Worm (Caenorhabditis elegans) whole organism, L1 larva: ENCODE results near the gene ins-20.

Experiments
- C04F5.9 ChIP-seq: sonication (generic microtip); optimal IDR thresholded peaks from 2 replicates; lab custom pipeline; 2016; ENCODE audit warnings: missing genetic modification characterization, missing compliant biosample characterization
- C16A3.4 ChIP-seq: fragments of 150-350 bp; optimal IDR thresholded peaks from 2 replicates; lab custom pipeline; 2014; ENCODE audit warnings: missing biosample characterization, missing genetic modification characterization
- C34B4.2 ChIP-seq: sonication (generic microtip); optimal IDR thresholded peaks from 2 replicates; lab custom pipeline; 2017; ENCODE audit warnings: mild to moderate bottlenecking, missing genetic modification characterization, missing compliant biosample characterization
- F16B12.6 ChIP-seq: fragments of 150-350 bp; optimal IDR thresholded peaks from 2 replicates; lab custom pipeline; 2014; ENCODE audit warnings: missing biosample characterization, missing genetic modification characterization
- alr-1 ChIP-seq: fragments of 200-800 bp; sonication (Bioruptor generic); optimal IDR thresholded peaks from 2 replicates; lab custom pipeline; 2018; ENCODE audit warnings: borderline replicate concordance, mild to moderate bottlenecking, missing genetic modification characterization, missing compliant biosample characterization
- aly-2 ChIP-seq: fragments of 150-350 bp; optimal IDR thresholded peaks from 2 replicates; lab custom pipeline; 2014; ENCODE audit warnings: missing biosample characterization, missing genetic modification characterization
- blmp-1 ChIP-seq: fragments of 150-350 bp; optimal IDR thresholded peaks from 2 replicates; lab custom pipeline; 2014; ENCODE audit warnings: missing biosample characterization, missing genetic modification characterization
- ceh-8 ChIP-seq: fragments of 200-800 bp; sonication (Bioruptor generic); optimal IDR thresholded peaks from 2 replicates; lab custom pipeline; 2018; ENCODE audit warnings: mild to moderate bottlenecking, missing genetic modification characterization, moderate library complexity, missing compliant biosample characterization
- ces-1 ChIP-seq: fragments of 150-350 bp; optimal IDR thresholded peaks from 2 replicates; lab custom pipeline; 2014; ENCODE audit warnings: missing biosample characterization, missing genetic modification reagents, missing genetic modification characterization
- efl-1 ChIP-seq, 4 experiments: fragments of 150-350 bp; optimal IDR thresholded peaks in 3 of 4; peaks in 1 of 4; 1 replicate in 1 of 4; 2 replicates in 3 of 4; lab custom pipeline; 2014; ENCODE audit warnings: missing biosample characterization in 2 of 4, missing genetic modification characterization in 2 of 4, missing genetic modification reagents in 2 of 4
- efl-3 ChIP-seq: fragments of 200-800 bp; sonication (Bioruptor generic); optimal IDR thresholded peaks from 2 replicates; lab custom pipeline; 2018; ENCODE audit warnings: mild to moderate bottlenecking, missing genetic modification characterization, missing compliant biosample characterization
- elt-2 ChIP-seq: sonication (generic microtip); optimal IDR thresholded peaks from 2 replicates; lab custom pipeline; 2016; ENCODE audit warnings: missing genetic modification characterization, mild to moderate bottlenecking, inconsistent platforms, missing compliant biosample characterization, missing genetic modification reagents
- elt-3 ChIP-seq, 6 experiments: fragments of 150-350 bp in 1 of 6; sonication (generic microtip); optimal IDR thresholded peaks; 2 replicates each; lab custom pipeline; 2017 to 2018; ENCODE audit warnings: missing biosample characterization in 6 of 6, missing genetic modification characterization in 6 of 6, inconsistent platforms in 1 of 6
- ets-5 ChIP-seq: fragments of 200-800 bp; sonication (Bioruptor generic); IDR thresholded peaks from 2 replicates; pipeline ENCODE4 v1.3.6; 2022; ENCODE audit warnings: missing genetic modification characterization, missing compliant biosample characterization
- fkh-10 ChIP-seq: sonication (generic microtip); optimal IDR thresholded peaks from 2 replicates; lab custom pipeline; 2017; ENCODE audit warnings: missing biosample characterization, missing genetic modification reagents, missing genetic modification characterization
- hlh-17 ChIP-seq: fragments of 200-800 bp; sonication (Bioruptor generic); optimal IDR thresholded peaks from 2 replicates; lab custom pipeline; 2018; ENCODE audit warnings: missing genetic modification characterization, mild to moderate bottlenecking, missing compliant biosample characterization, moderate library complexity, borderline replicate concordance
- hlh-4 ChIP-seq: sonication (generic microtip); optimal IDR thresholded peaks from 2 replicates; lab custom pipeline; 2016; ENCODE audit warnings: mild to moderate bottlenecking, missing genetic modification characterization, missing compliant biosample characterization
- hpl-2 ChIP-seq: fragments of 150-350 bp; optimal IDR thresholded peaks from 2 replicates; lab custom pipeline; 2014; ENCODE audit warnings: missing biosample characterization, missing genetic modification reagents, missing genetic modification characterization
- isw-1 ChIP-seq: fragments of 200-800 bp; sonication (Bioruptor generic); IDR thresholded peaks from 2 replicates; pipeline ENCODE4 v1.3.6; 2022; ENCODE audit warnings: missing genetic modification characterization, missing compliant biosample characterization
- lin-14 ChIP-seq: fragments of 200-800 bp; sonication (Bioruptor generic); optimal IDR thresholded peaks from 2 replicates; lab custom pipeline; 2018; ENCODE audit warnings: mild to moderate bottlenecking, missing genetic modification characterization, moderate library complexity, missing compliant biosample characterization
- lin-15B ChIP-seq: fragments of 150-350 bp; sonication (generic microtip); optimal IDR thresholded peaks from 3 replicates; lab custom pipeline; 2014; ENCODE audit warnings: missing biosample characterization, missing genetic modification characterization
- lin-35 ChIP-seq, 2 experiments: fragments of 150-350 bp; optimal IDR thresholded peaks; 2 replicates each; lab custom pipeline; 2014; ENCODE audit warnings: missing biosample characterization in 2 of 2, missing genetic modification characterization in 2 of 2, missing genetic modification reagents in 2 of 2
- lin-39 ChIP-seq: fragments of 150-350 bp; optimal IDR thresholded peaks from 2 replicates; lab custom pipeline; 2014; ENCODE audit warnings: missing biosample characterization, missing genetic modification reagents, missing genetic modification characterization
- lsy-2 ChIP-seq, 2 experiments: fragments of 150-350 bp; optimal IDR thresholded peaks; 2 replicates each; lab custom pipeline; 2014; ENCODE audit warnings: missing biosample characterization in 2 of 2, missing genetic modification characterization in 2 of 2
- mef-2 ChIP-seq: fragments of 150-350 bp; optimal IDR thresholded peaks from 2 replicates; lab custom pipeline; 2014; ENCODE audit warnings: missing biosample characterization, missing genetic modification characterization
- mep-1 ChIP-seq: fragments of 150-350 bp; optimal IDR thresholded peaks from 2 replicates; lab custom pipeline; 2014; ENCODE audit warnings: missing biosample characterization, missing genetic modification characterization
- nhr-19 ChIP-seq: fragments of 200-800 bp; sonication (Bioruptor generic); conservative IDR thresholded peaks from 2 replicates; pipeline ENCODE4 v1.3.6; 2022; ENCODE audit warnings: missing genetic modification characterization, missing compliant biosample characterization
- nhr-20 ChIP-seq: sonication (generic microtip); optimal IDR thresholded peaks from 2 replicates; lab custom pipeline; 2016; ENCODE audit warnings: mild to moderate bottlenecking, missing genetic modification characterization, missing compliant biosample characterization
- nhr-237 ChIP-seq: fragments of 150-350 bp; optimal IDR thresholded peaks from 2 replicates; lab custom pipeline; 2014; ENCODE audit warnings: missing biosample characterization, missing genetic modification characterization
- nhr-28 ChIP-seq: fragments of 150-350 bp; optimal IDR thresholded peaks from 2 replicates; lab custom pipeline; 2014; ENCODE audit warnings: missing biosample characterization, missing genetic modification characterization
- nhr-47 ChIP-seq: sonication (generic microtip); optimal IDR thresholded peaks from 2 replicates; lab custom pipeline; 2016; ENCODE audit warnings: mild to moderate bottlenecking, missing genetic modification characterization, moderate library complexity, missing compliant biosample characterization
- nhr-71 ChIP-seq: sonication (generic microtip); optimal IDR thresholded peaks from 2 replicates; lab custom pipeline; 2016; ENCODE audit warnings: mild to moderate bottlenecking, missing genetic modification characterization, moderate library complexity, missing compliant biosample characterization
- nhr-76 ChIP-seq: sonication (generic microtip); optimal IDR thresholded peaks from 2 replicates; lab custom pipeline; 2017; ENCODE audit warnings: missing biosample characterization, missing genetic modification characterization
- nhr-84 ChIP-seq: sonication (generic microtip); optimal IDR thresholded peaks from 2 replicates; lab custom pipeline; 2017; ENCODE audit warnings: missing biosample characterization, missing genetic modification characterization
- nhr-90 ChIP-seq: sonication (generic microtip); optimal IDR thresholded peaks from 2 replicates; lab custom pipeline; 2016; ENCODE audit warnings: mild to moderate bottlenecking, missing genetic modification characterization, missing compliant biosample characterization; ENCODE audit not compliant: poor library complexity
- pag-3 ChIP-seq: sonication (generic microtip); optimal IDR thresholded peaks from 2 replicates; lab custom pipeline; 2017; ENCODE audit warnings: missing genetic modification characterization, mild to moderate bottlenecking, missing compliant biosample characterization, antibody characterized with exemption, borderline replicate concordance; ENCODE audit not compliant: insufficient read depth
- pqm-1 ChIP-seq: sonication (generic microtip); optimal IDR thresholded peaks from 3 replicates; lab custom pipeline; 2017; ENCODE audit warnings: missing biosample characterization, missing genetic modification characterization
- rnt-1 ChIP-seq: sonication (generic microtip); optimal IDR thresholded peaks from 2 replicates; lab custom pipeline; 2016; ENCODE audit warnings: mild to moderate bottlenecking, missing genetic modification characterization, moderate library complexity, missing compliant biosample characterization
- skn-1 ChIP-seq: fragments of 150-350 bp; optimal IDR thresholded peaks from 2 replicates; lab custom pipeline; 2014; ENCODE audit warnings: missing biosample characterization, missing genetic modification characterization
- snpc-4 ChIP-seq: fragments of 150-350 bp; optimal IDR thresholded peaks from 2 replicates; lab custom pipeline; 2014; ENCODE audit warnings: missing biosample characterization, missing genetic modification characterization
- snu-23 ChIP-seq: sonication (generic microtip); optimal IDR thresholded peaks from 2 replicates; lab custom pipeline; 2016; ENCODE audit warnings: missing genetic modification characterization, missing compliant biosample characterization
- sox-4 ChIP-seq: sonication (generic microtip); optimal IDR thresholded peaks from 2 replicates; lab custom pipeline; 2016; ENCODE audit warnings: missing genetic modification characterization, missing compliant biosample characterization
- sptf-1 ChIP-seq: fragments of 150-350 bp; optimal IDR thresholded peaks from 2 replicates; lab custom pipeline; 2014; ENCODE audit warnings: missing biosample characterization, missing genetic modification characterization
- unc-130 ChIP-seq: fragments of 150-350 bp; optimal IDR thresholded peaks from 2 replicates; lab custom pipeline; 2017; ENCODE audit warnings: missing biosample characterization, missing genetic modification characterization, inconsistent platforms
- unc-62 ChIP-seq: fragments of 150-350 bp; optimal IDR thresholded peaks from 2 replicates; lab custom pipeline; 2014; ENCODE audit warnings: missing biosample characterization, missing genetic modification reagents, missing genetic modification characterization
- unc-86 ChIP-seq: sonication (generic microtip); optimal IDR thresholded peaks from 2 replicates; lab custom pipeline; 2016; ENCODE audit warnings: missing genetic modification characterization, missing compliant biosample characterization
- vab-15 ChIP-seq: sonication (generic microtip); optimal IDR thresholded peaks from 2 replicates; lab custom pipeline; 2017; ENCODE audit warnings: missing genotype, mild to moderate bottlenecking, missing genetic modification characterization, missing compliant biosample characterization
- ztf-11 ChIP-seq, 2 experiments: sonication (generic microtip); optimal IDR thresholded peaks; 2 replicates each; lab custom pipeline; 2016 to 2017; ENCODE audit warnings: missing genetic modification characterization in 2 of 2, missing biosample characterization in 1 of 2, missing compliant biosample characterization in 1 of 2

The ins-20 gene

DNA sequence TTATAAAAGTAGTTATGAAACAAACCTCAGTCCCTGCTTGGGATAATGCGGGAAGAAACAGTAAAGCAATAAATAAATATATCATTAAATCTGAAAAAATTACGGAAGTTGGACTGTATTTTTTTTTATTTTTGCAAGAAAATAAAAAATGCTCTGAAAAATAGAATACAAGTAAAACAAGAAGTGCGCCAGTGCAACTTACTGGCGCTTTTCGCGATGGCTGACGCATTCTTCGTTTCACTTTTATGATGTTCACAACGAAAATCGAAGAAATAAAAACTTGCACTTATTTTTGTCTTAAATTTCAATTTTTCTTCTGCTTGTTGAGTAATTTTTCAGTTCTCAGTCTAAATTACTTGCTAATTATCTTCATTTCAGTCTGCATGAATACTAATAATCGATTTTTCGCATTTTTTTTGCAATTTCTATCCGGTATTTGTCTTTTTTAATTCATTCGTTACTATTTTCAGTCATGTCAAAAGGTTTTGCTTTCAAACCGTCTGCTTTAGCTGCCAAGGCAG is 37.1 kb downstream of the ins-20 start, which contains the start of the genes R12C12.6 and ran-5 (continued):
- no peak for TF ChIP-seq ces-1 (GFP tag; lab: Kevin White, UChicago)
- TF ChIP-seq nhr-71 (tag; lab: Kevin White, UChicago), result peak; percentile 92
- TF ChIP-seq aly-2 (tag; lab: Kevin White, UChicago), result peak; percentile 67
- peak; percentile 58 for TF ChIP-seq nhr-237
- TF ChIP-seq unc-86 (tag; lab: Kevin White, UChicago), result peak; percentile 78
- TF ChIP-seq nhr-76 (tag; lab: Kevin White, UChicago), result no peak
- TF ChIP-seq sptf-1, result no peak
- no peak for TF ChIP-seq nhr-28 (tag; lab: Kevin White, UChicago)
- TF ChIP-seq C16A3.4, result peak; percentile 85
- TF ChIP-seq C04F5.9 (tag; lab: Kevin White, UChicago), result peak; percentile 60
- TF ChIP-seq hlh-17, result no peak
- peak; percentile 68 for TF ChIP-seq lin-15B (tag; lab: Kevin White, UChicago)
- peak; percentile 76 for TF ChIP-seq lin-39 (tag; lab: Kevin White, UChicago)
- peak; percentile 79 for TF ChIP-seq blmp-1 (tag; lab: Kevin White, UChicago)
- no peak for TF ChIP-seq nhr-84 (tag; lab: Kevin White, UChicago)
- TF ChIP-seq lin-35 (GFP tag; optimal IDR thresholded peaks at IDR 0.05; lab: Kevin White, UChicago), result peak; percentile 83 to 86
- TF ChIP-seq pqm-1, result no peak
- TF ChIP-seq ets-5, result no peak
- TF ChIP-seq ztf-11 (tag; optimal IDR thresholded peaks at IDR 0.05; lab: Kevin White, UChicago), result peak in 1 of 2 experiments; percentile 68
- TF ChIP-seq sox-4, result peak; percentile 70
- peak; percentile 93 for TF ChIP-seq mep-1 (tag; lab: Kevin White, UChicago)
- TF ChIP-seq vab-15, result no peak
- peak; percentile 32 for TF ChIP-seq fkh-10 (GFP tag; lab: Kevin White, UChicago)
- TF ChIP-seq snu-23 (GFP tag; lab: Kevin White, UChicago), result peak; percentile 90
- TF ChIP-seq C34B4.2 (tag; lab: Kevin White, UChicago), result no peak
- TF ChIP-seq nhr-90 (tag; lab: Kevin White, UChicago), result peak; percentile 88
- peak; percentile 88 for TF ChIP-seq nhr-20
- no peak for TF ChIP-seq alr-1 (tag; lab: Kevin White, UChicago)
- peak; percentile 90 for TF ChIP-seq nhr-47 (tag; lab: Kevin White, UChicago)
- peak; percentile 75 for TF ChIP-seq isw-1 (GFP tag; lab: Robert Waterston, UW)
- TF ChIP-seq efl-1 (optimal IDR thresholded peaks at IDR 0.05; lab: Kevin White, UChicago), result peak; percentile 85 to 88
- peak; percentile 80 to 98 for TF ChIP-seq efl-1 (GFP tag; optimal IDR thresholded peaks at IDR 0.05 in 1 of 2; lab: Kevin White, UChicago)
- peak; percentile 95 for TF ChIP-seq rnt-1
- peak; percentile 83 for TF ChIP-seq snpc-4
- TF ChIP-seq elt-3 (tag; optimal IDR thresholded peaks at IDR 0.05; lab: Kevin White, UChicago), result peak in 2 of 6 experiments; percentile 33 to 78
- TF ChIP-seq F16B12.6 (tag; lab: Kevin White, UChicago), result peak; percentile 63
- TF ChIP-seq hlh-4 (tag; lab: Kevin White, UChicago), result no peak
- no peak for TF ChIP-seq mef-2 (tag; lab: Kevin White, UChicago)
- TF ChIP-seq efl-3, result no peak
- no peak for TF ChIP-seq unc-62 (GFP tag; lab: Kevin White, UChicago)
- no peak for TF ChIP-seq pag-3

DNA sequence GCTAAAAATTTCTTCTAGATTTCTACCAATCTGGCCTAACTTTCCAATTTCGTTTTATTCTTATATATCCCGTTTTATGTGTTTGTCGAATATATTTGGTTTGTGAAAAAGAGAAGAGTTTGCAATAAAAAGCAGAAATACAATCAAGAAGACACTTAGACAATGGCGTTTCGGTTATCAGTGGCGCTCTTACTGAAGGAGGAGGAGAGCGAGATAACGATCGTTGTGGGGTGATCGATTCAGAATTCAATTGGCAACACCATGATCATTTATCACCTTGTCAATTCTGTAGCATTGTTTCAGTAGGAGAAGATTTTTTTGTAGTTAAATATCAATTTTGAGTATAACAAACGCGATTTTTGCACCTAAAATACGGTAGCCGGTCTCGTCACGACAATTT is 38.9 kb downstream of the ins-20 start:
- no peak for TF ChIP-seq snu-23 (GFP tag; lab: Kevin White, UChicago)
- TF ChIP-seq skn-1 (tag; lab: Kevin White, UChicago), result no peak
- no peak for TF ChIP-seq vab-15
- TF ChIP-seq nhr-28 (tag; lab: Kevin White, UChicago), result no peak
- TF ChIP-seq ceh-8 (GFP tag; lab: Kevin White, UChicago), result no peak
- TF ChIP-seq lsy-2 (tag; optimal IDR thresholded peaks at IDR 0.05; lab: Kevin White, UChicago), result peak in 1 of 2 experiments; percentile 9
- no peak for TF ChIP-seq nhr-90 (tag; lab: Kevin White, UChicago)
- TF ChIP-seq hpl-2 (GFP tag; lab: Kevin White, UChicago), result no peak
- TF ChIP-seq unc-130 (tag; lab: Kevin White, UChicago), result no peak
- no peak for TF ChIP-seq efl-1 (optimal IDR thresholded peaks at IDR 0.05; lab: Kevin White, UChicago)
- TF ChIP-seq efl-1 (GFP tag; optimal IDR thresholded peaks at IDR 0.05 in 1 of 2; lab: Kevin White, UChicago), result peak in 1 of 2 experiments; percentile 89
- TF ChIP-seq elt-3 (tag; optimal IDR thresholded peaks at IDR 0.05; lab: Kevin White, UChicago), result peak in 3 of 6 experiments; percentile 13 to 73 (median 18)
- no peak for TF ChIP-seq C04F5.9 (tag; lab: Kevin White, UChicago)
- TF ChIP-seq lin-14 (GFP tag; lab: Kevin White, UChicago), result peak; percentile 21
- TF ChIP-seq elt-2 (tag; lab: Kevin White, UChicago), result peak; percentile 49
- peak in 1 of 2 experiments; percentile 25 for TF ChIP-seq lin-35 (GFP tag; optimal IDR thresholded peaks at IDR 0.05; lab: Kevin White, UChicago)
- no peak for TF ChIP-seq nhr-19 (GFP tag; lab: Robert Waterston, UW)
- peak; percentile 12 for TF ChIP-seq nhr-20
- TF ChIP-seq, all 84 proteins: peak for 7
